Worm (Caenorhabditis elegans): ENCODE measurements around the gene snai-1.

- TF ChIP-seq lin-13 (GFP tag; optimal IDR thresholded peaks at IDR 0.05), result no peak
- TF ChIP-seq nhr-11 (tag; optimal IDR thresholded peaks at IDR 0.05), result no peak
- TF ChIP-seq ZK546.5 (tag; optimal IDR thresholded peaks at IDR 0.05), result no peak
- no peak for TF ChIP-seq fos-1 (tag; optimal IDR thresholded peaks at IDR 0.05)
- no peak for TF ChIP-seq unc-62 (GFP tag; optimal IDR thresholded peaks at IDR 0.05)
- TF ChIP-seq nhr-25 (tag; optimal IDR thresholded peaks at IDR 0.05), result no peak
Observed at ce11 chrIV:293163-293755, 20.3 kb downstream of the snai-1 start.

Data from whole organism, L2 larva.